Worm (Caenorhabditis elegans) whole organism, L2 larva: ENCODE measurements around the gene dyf-19.

Experiments used
- ceh-16 ChIP-seq: fragments of 150-350 bp; optimal IDR thresholded peaks from 2 replicates; lab custom pipeline; 2014; ENCODE audit warnings: missing biosample characterization, missing genetic modification characterization
- lin-13 ChIP-seq: fragments of 150-350 bp; optimal IDR thresholded peaks from 2 replicates; lab custom pipeline; 2014; ENCODE audit warnings: missing biosample characterization, missing genetic modification reagents, missing genetic modification characterization

- TF ChIP-seq ceh-16 (tag; lab: Kevin White, UChicago) (no peak), lin-13 (GFP tag; lab: Kevin White, UChicago) (no peak)
Observed at ce11 chrV:19608665-19609064, 16.2 kb upstream of the dyf-19 start.
